Worm (Caenorhabditis elegans) whole organism, midembryonic: Measurements from ENCODE around the gene C15F1.1.

Experiments used
- T22C8.4 ChIP-seq: fragments of 200-800 bp; sonication (Bioruptor generic); IDR thresholded peaks from 2 replicates; pipeline ENCODE4 v1.3.6; 2022; ENCODE audit warnings: missing genetic modification characterization, missing compliant biosample characterization
- cog-1 ChIP-seq: sonication (generic microtip); optimal IDR thresholded peaks from 2 replicates; lab custom pipeline; 2016; ENCODE audit warnings: missing genetic modification characterization, missing compliant biosample characterization
- klf-2 ChIP-seq: fragments of 200-800 bp; sonication (Bioruptor generic); conservative IDR thresholded peaks from 2 replicates; pipeline ENCODE4 v1.3.6; 2022; ENCODE audit warnings: missing genetic modification reagents, missing genetic modification characterization, missing compliant biosample characterization
- tab-1 ChIP-seq: fragments of 200-800 bp; sonication (Bioruptor generic); IDR thresholded peaks from 2 replicates; pipeline ENCODE4 v1.3.6; 2022; ENCODE audit warnings: missing genetic modification characterization, missing compliant biosample characterization
- ztf-29 ChIP-seq: fragments of 200-800 bp; sonication (Bioruptor generic); IDR thresholded peaks from 2 replicates; pipeline ENCODE4 v1.3.6; 2022; ENCODE audit warnings: missing genetic modification reagents, missing genetic modification characterization, missing compliant biosample characterization

- TF ChIP-seq tab-1 (GFP tag; lab: Robert Waterston, UW) (no peak), klf-2 (GFP tag; lab: Robert Waterston, UW) (no peak), T22C8.4 (GFP tag; lab: Robert Waterston, UW) (no peak), ztf-29 (GFP tag; lab: Robert Waterston, UW) (no peak), cog-1 (tag; lab: Kevin White, UChicago) (no peak)
Measured at ce11 chrII:6975725-6976124, 14.0 kb upstream of the C15F1.1 start.
